Worm (Caenorhabditis elegans) whole organism, L4 larva: ENCODE data around the gene ehbp-1.

Experiments
- R02D3.7 ChIP-seq: fragments of 150-350 bp; sonication (generic microtip); optimal IDR thresholded peaks from 3 replicates; lab custom pipeline; 2014; ENCODE audit warnings: missing biosample characterization, missing genetic modification characterization
- daf-19 ChIP-seq: fragments of 200-800 bp; sonication (Bioruptor generic); conservative IDR thresholded peaks from 2 replicates; pipeline ENCODE4 v1.3.6; 2022; ENCODE audit warnings: missing genetic modification characterization, missing compliant biosample characterization
- pha-4 ChIP-seq, 2 experiments: fragments of 150-350 bp in 1 of 2; fragments of 200-800 bp in 1 of 2; sonication (Bioruptor generic) in 1 of 2; IDR thresholded peaks in 1 of 2; optimal IDR thresholded peaks in 1 of 2; 2 replicates each; pipeline versions ENCODE4 v1.3.6 to Lab custom; 2014 to 2022; ENCODE audit warnings: missing genetic modification characterization in 2 of 2, missing genetic modification reagents in 2 of 2, missing biosample characterization in 1 of 2, missing compliant biosample characterization in 1 of 2
- ztf-11 ChIP-seq: fragments of 150-350 bp; optimal IDR thresholded peaks from 2 replicates; lab custom pipeline; 2014; ENCODE audit warnings: missing biosample characterization, missing genetic modification characterization

ce11 chrV:9536505-9536904, 13.9 kb upstream of the ehbp-1 start, which contains the start of gene C50F4.4:
- no peak for TF ChIP-seq R02D3.7 (tag; lab: Kevin White, UChicago)
- no peak for TF ChIP-seq ztf-11 (tag; lab: Kevin White, UChicago)
- no peak for TF ChIP-seq daf-19 (GFP tag; lab: Robert Waterston, UW)
- no peak for TF ChIP-seq pha-4 (GFP tag; IDR thresholded peaks at IDR 0.05; lab: Robert Waterston, UW)
- no peak for TF ChIP-seq pha-4 (tag; optimal IDR thresholded peaks at IDR 0.05; lab: Kevin White, UChicago)
